Fruit fly (Drosophila melanogaster): ENCODE measurements around the gene RluA-2.

Gene RluA-2

dm6 chr2L:10526953-10527584 is 50.2 kb downstream of the RluA-2 start, which contains the start of gene Lip4 (continued):
- peak; percentile 77 for TF ChIP-seq Xbp1 (GFP tag; optimal IDR thresholded peaks at IDR 0.05)
- peak; percentile 60 for TF ChIP-seq CG4854 (GFP tag; optimal IDR thresholded peaks at IDR 0.05)
- no peak for TF ChIP-seq Kr (GFP tag; optimal IDR thresholded peaks at IDR 0.05)
- TF ChIP-seq CG10267 (tag; optimal IDR thresholded peaks at IDR 0.05): peak; percentile 61
- TF ChIP-seq CG3726 (GFP tag; IDR thresholded peaks at IDR 0.05): peak; percentile 66; the same call in 1 of the 3 replicates
- TF ChIP-seq CG1233 (GFP tag; optimal IDR thresholded peaks at IDR 0.05): peak; percentile 67
- peak; percentile 31 for TF ChIP-seq Mad (GFP tag; optimal IDR thresholded peaks at IDR 0.05)
- TF ChIP-seq Med (GFP tag): peak; percentile 90
- TF ChIP-seq MBD-R2 (GFP tag; IDR thresholded peaks at IDR 0.05): peak; percentile 45; the same call in 1 of the 2 replicates
- peak; percentile 74 for TF ChIP-seq CG10979 (tag; optimal IDR thresholded peaks at IDR 0.05)
- TF ChIP-seq CG13424 (tag; optimal IDR thresholded peaks at IDR 0.05): peak; percentile 83
- peak; percentile 55; the same call in 1 of the 2 replicates for TF ChIP-seq cas (GFP tag; IDR thresholded peaks at IDR 0.05)
- TF ChIP-seq wek (GFP tag; optimal IDR thresholded peaks at IDR 0.05): peak; percentile 14
- TF ChIP-seq Fer2 (tag; optimal IDR thresholded peaks at IDR 0.05): peak; percentile 38
- peak; percentile 39 for TF ChIP-seq sug (tag; optimal IDR thresholded peaks at IDR 0.05)
- peak; percentile 51 for TF ChIP-seq Aef1 (GFP tag; IDR thresholded peaks at IDR 0.05)
- no peak for TF ChIP-seq da (GFP tag; optimal IDR thresholded peaks at IDR 0.05)
- no peak for TF ChIP-seq exex (tag; optimal IDR thresholded peaks at IDR 0.05)
- no peak for TF ChIP-seq sc (optimal IDR thresholded peaks at IDR 0.05)
- no peak for TF ChIP-seq sc (GFP tag; optimal IDR thresholded peaks at IDR 0.05)
- TF ChIP-seq CG2875 (GFP tag; optimal IDR thresholded peaks at IDR 0.05): peak; percentile 38
- TF ChIP-seq lov (optimal IDR thresholded peaks at IDR 0.05): no peak
- TF ChIP-seq lov (GFP tag; IDR thresholded peaks at IDR 0.05): no peak
- TF ChIP-seq CG2129 (GFP tag; IDR thresholded peaks at IDR 0.05; ENCODE audit: partially characterized antibody): no peak
- peak; percentile 65 for TF ChIP-seq caup (GFP tag; optimal IDR thresholded peaks at IDR 0.05; ENCODE audit: severe bottlenecking)
- peak; percentile 28 for TF ChIP-seq repo (GFP tag; optimal IDR thresholded peaks at IDR 0.05)
- no peak for TF ChIP-seq Dfd (GFP tag; optimal IDR thresholded peaks at IDR 0.05)
- TF ChIP-seq CG7963 (GFP tag; IDR thresholded peaks at IDR 0.05; ENCODE audit: partially characterized antibody): no peak
- no peak for TF ChIP-seq ab (GFP tag; optimal IDR thresholded peaks at IDR 0.05)
- no peak; the same call in 1 of the 2 replicates for TF ChIP-seq CG14667 (GFP tag; IDR thresholded peaks at IDR 0.05)
- no peak for TF ChIP-seq slp2 (GFP tag; optimal IDR thresholded peaks at IDR 0.05)
- TF ChIP-seq inv (GFP tag; IDR thresholded peaks at IDR 0.05; ENCODE audit: partially characterized antibody): no peak
- peak; percentile 95 for TF ChIP-seq sens (GFP tag)
- peak; percentile 86 for TF ChIP-seq vvl (GFP tag; IDR thresholded peaks at IDR 0.05)
- peak; percentile 77 for TF ChIP-seq CG3281 (GFP tag; optimal IDR thresholded peaks at IDR 0.05)
- TF ChIP-seq HLH3B (GFP tag; IDR thresholded peaks at IDR 0.05): peak; percentile 83
- peak in 1 of 3 experiments; percentile 53 for TF ChIP-seq lola (GFP tag; optimal IDR thresholded peaks at IDR 0.05)
- no peak for TF ChIP-seq CG8478 (optimal IDR thresholded peaks at IDR 0.05)
- TF ChIP-seq CG4404 (GFP tag; IDR thresholded peaks at IDR 0.05): peak; percentile 72
- TF ChIP-seq CG8089 (GFP tag; optimal IDR thresholded peaks at IDR 0.05): peak; percentile 42
- TF ChIP-seq yki (optimal IDR thresholded peaks at IDR 0.05): no peak
- 0 out of 3 replicates have a peak, but pooled peaks have one; percentile 22 for TF ChIP-seq CG2199 (GFP tag; IDR thresholded peaks at IDR 0.05)
- TF ChIP-seq Ets65A (GFP tag): peak; percentile 92
- TF ChIP-seq CG9797 (GFP tag; optimal IDR thresholded peaks at IDR 0.05): no peak
- TF ChIP-seq Jarid2 (GFP tag; optimal IDR thresholded peaks at IDR 0.05): peak; percentile 47
- peak; percentile 76 for TF ChIP-seq CG10366 (GFP tag; IDR thresholded peaks at IDR 0.05)
- peak; percentile 6 for TF ChIP-seq pum (GFP tag; optimal IDR thresholded peaks at IDR 0.05)
- no peak for TF ChIP-seq lbe (GFP tag; optimal IDR thresholded peaks at IDR 0.05)
- 0 out of 2 replicates have a peak, but pooled peaks have one; percentile 14 for TF ChIP-seq Poxn (GFP tag; IDR thresholded peaks at IDR 0.05)
- TF ChIP-seq Gsc (GFP tag; IDR thresholded peaks at IDR 0.05): no peak
- TF ChIP-seq CG6854 (GFP tag; optimal IDR thresholded peaks at IDR 0.05): peak; percentile 8
